Worm (Caenorhabditis elegans) whole organism, L3 larva: ENCODE measurements around the gene F22E12.3.

Source experiments
- ama-1 ChIP-seq: fragments of 150-350 bp; optimal IDR thresholded peaks from 2 replicates; lab custom pipeline; 2018
- jun-1 ChIP-seq: fragments of 150-350 bp; optimal IDR thresholded peaks from 2 replicates; lab custom pipeline; 2014; ENCODE audit warnings: missing biosample characterization, missing genetic modification reagents, missing genetic modification characterization
- lin-39 ChIP-seq: fragments of 150-350 bp; optimal IDR thresholded peaks from 2 replicates; lab custom pipeline; 2018; ENCODE audit warnings: missing biosample characterization, missing genetic modification reagents, missing genetic modification characterization
- nfya-1 ChIP-seq: sonication (generic microtip); optimal IDR thresholded peaks from 2 replicates; lab custom pipeline; 2017; ENCODE audit warnings: missing genetic modification characterization, mild to moderate bottlenecking, missing compliant biosample characterization, antibody characterized with exemption, moderate library complexity; ENCODE audit not compliant: insufficient read depth
- nhr-12 ChIP-seq: fragments of 150-350 bp; optimal IDR thresholded peaks from 2 replicates; lab custom pipeline; 2014; ENCODE audit warnings: missing biosample characterization, missing genetic modification characterization
- nhr-23 ChIP-seq: fragments of 150-350 bp; optimal IDR thresholded peaks from 2 replicates; lab custom pipeline; 2014; ENCODE audit warnings: missing biosample characterization, missing genetic modification reagents, missing genetic modification characterization
- nhr-237 ChIP-seq: fragments of 150-350 bp; optimal IDR thresholded peaks from 2 replicates; lab custom pipeline; 2014; ENCODE audit warnings: missing biosample characterization, missing genetic modification characterization
- nhr-28 ChIP-seq: fragments of 150-350 bp; optimal IDR thresholded peaks from 2 replicates; lab custom pipeline; 2014; ENCODE audit warnings: missing biosample characterization, missing genetic modification characterization
- nhr-76 ChIP-seq: fragments of 150-350 bp; sonication (generic microtip); optimal IDR thresholded peaks from 5 replicates; lab custom pipeline; 2014; ENCODE audit warnings: missing biosample characterization, missing genetic modification characterization
- pha-4 ChIP-seq: fragments of 150-350 bp; optimal IDR thresholded peaks from 2 replicates; lab custom pipeline; 2014; ENCODE audit warnings: missing biosample characterization, missing genetic modification reagents, missing genetic modification characterization
- pqm-1 ChIP-seq: fragments of 150-350 bp; optimal IDR thresholded peaks from 2 replicates; lab custom pipeline; 2017; ENCODE audit warnings: missing biosample characterization, missing genetic modification characterization, inconsistent platforms
- snpc-4 ChIP-seq: fragments of 150-350 bp; optimal IDR thresholded peaks from 2 replicates; lab custom pipeline; 2014; ENCODE audit warnings: missing biosample characterization, missing genetic modification characterization
- ztf-11 ChIP-seq: fragments of 150-350 bp; optimal IDR thresholded peaks from 2 replicates; lab custom pipeline; 2014; ENCODE audit warnings: missing biosample characterization, missing genetic modification characterization
- ztf-4 ChIP-seq: fragments of 150-350 bp; optimal IDR thresholded peaks from 2 replicates; lab custom pipeline; 2014; ENCODE audit warnings: missing biosample characterization, missing genetic modification characterization

ce11 chrV:10474040-10474439 lies 10.9 kb upstream of the F22E12.3 start:
- TF ChIP-seq jun-1 (tag; lab: Kevin White, UChicago) (no peak), pha-4 (tag; lab: Kevin White, UChicago) (peak; percentile 64), nhr-23 (tag; lab: Kevin White, UChicago) (no peak), nhr-237 (tag; lab: Kevin White, UChicago) (no peak), nhr-28 (tag; lab: Kevin White, UChicago) (no peak), nfya-1 (tag; lab: Kevin White, UChicago) (no peak), nhr-12 (tag; lab: Kevin White, UChicago) (no peak), nhr-76 (tag; lab: Kevin White, UChicago) (no peak), lin-39 (no peak), snpc-4 (tag; lab: Kevin White, UChicago) (no peak), ztf-11 (tag; lab: Kevin White, UChicago) (no peak), pqm-1 (tag; lab: Kevin White, UChicago) (no peak), ama-1 (lab: Kevin White, UChicago) (no peak), ztf-4 (tag; lab: Kevin White, UChicago) (no peak)
